Worm (Caenorhabditis elegans) whole organism, L2 larva: ENCODE measurements around the gene Y37H2A.12.

Source experiments
- C34F6.9 ChIP-seq: fragments of 150-350 bp; optimal IDR thresholded peaks from 2 replicates; lab custom pipeline; 2014; ENCODE audit warnings: missing biosample characterization, missing genetic modification characterization
- R02D3.7 ChIP-seq: fragments of 150-350 bp; optimal IDR thresholded peaks from 2 replicates; lab custom pipeline; 2014; ENCODE audit warnings: missing biosample characterization, missing genetic modification characterization
- Y55F3AM.14 ChIP-seq: fragments of 200-800 bp; sonication (Bioruptor generic); optimal IDR thresholded peaks from 2 replicates; lab custom pipeline; 2018; ENCODE audit warnings: mild to moderate bottlenecking, missing genetic modification characterization, missing compliant biosample characterization
- ZK546.5 ChIP-seq: sonication (generic microtip); optimal IDR thresholded peaks from 2 replicates; lab custom pipeline; 2017; ENCODE audit warnings: missing biosample characterization, missing genetic modification characterization
- alr-1 ChIP-seq: fragments of 150-350 bp; optimal IDR thresholded peaks from 2 replicates; lab custom pipeline; 2014; ENCODE audit warnings: missing biosample characterization, missing genetic modification characterization
- ama-1 ChIP-seq: fragments of 150-350 bp; optimal IDR thresholded peaks from 2 replicates; lab custom pipeline; 2018; ENCODE audit warnings: inconsistent platforms
- blmp-1 ChIP-seq: sonication (generic microtip); optimal IDR thresholded peaks from 2 replicates; lab custom pipeline; 2017; ENCODE audit warnings: missing genetic modification characterization, mild to moderate bottlenecking, missing compliant biosample characterization, antibody characterized with exemption, moderate library complexity; ENCODE audit not compliant: insufficient read depth
- ceh-16 ChIP-seq: fragments of 150-350 bp; optimal IDR thresholded peaks from 2 replicates; lab custom pipeline; 2014; ENCODE audit warnings: missing biosample characterization, missing genetic modification characterization
- ceh-82 ChIP-seq: fragments of 150-350 bp; optimal IDR thresholded peaks from 2 replicates; lab custom pipeline; 2014; ENCODE audit warnings: missing biosample characterization, missing genetic modification characterization
- crh-2 ChIP-seq: sonication (generic microtip); optimal IDR thresholded peaks from 2 replicates; lab custom pipeline; 2017; ENCODE audit warnings: missing biosample characterization, missing genetic modification characterization
- dmd-4 ChIP-seq: sonication (generic microtip); optimal IDR thresholded peaks from 2 replicates; lab custom pipeline; 2017; ENCODE audit warnings: missing biosample characterization, missing genetic modification characterization
- egl-27 ChIP-seq: sonication (generic microtip); optimal IDR thresholded peaks from 3 replicates; lab custom pipeline; 2017; ENCODE audit warnings: missing biosample characterization, missing genetic modification reagents, missing genetic modification characterization
- elt-1 ChIP-seq: fragments of 150-350 bp; optimal IDR thresholded peaks from 2 replicates; lab custom pipeline; 2014; ENCODE audit warnings: missing biosample characterization, missing genetic modification characterization
- elt-3 ChIP-seq: sonication (generic microtip); optimal IDR thresholded peaks from 2 replicates; lab custom pipeline; 2017; ENCODE audit warnings: missing biosample characterization, missing genetic modification characterization
- gmeb-1 ChIP-seq: fragments of 150-350 bp; optimal IDR thresholded peaks from 2 replicates; lab custom pipeline; 2014; ENCODE audit warnings: missing biosample characterization, missing genetic modification characterization
- lin-11 ChIP-seq: fragments of 150-350 bp; sonication (generic microtip); optimal IDR thresholded peaks from 2 replicates; lab custom pipeline; 2014; ENCODE audit warnings: missing biosample characterization, missing genetic modification characterization, inconsistent platforms, mixed read lengths
- lin-13 ChIP-seq: fragments of 150-350 bp; optimal IDR thresholded peaks from 2 replicates; lab custom pipeline; 2014; ENCODE audit warnings: missing biosample characterization, missing genetic modification reagents, missing genetic modification characterization
- lin-39 ChIP-seq: fragments of 150-350 bp; optimal IDR thresholded peaks from 2 replicates; lab custom pipeline; 2014; ENCODE audit warnings: missing biosample characterization, missing genetic modification reagents, missing genetic modification characterization
- lsy-2 ChIP-seq, 2 experiments: fragments of 150-350 bp in 1 of 2; sonication (generic microtip) in 1 of 2; optimal IDR thresholded peaks; 2 replicates each; lab custom pipeline; 2014 to 2017; ENCODE audit warnings: missing biosample characterization in 2 of 2, missing genetic modification characterization in 2 of 2
- mab-5 ChIP-seq: fragments of 150-350 bp; optimal IDR thresholded peaks from 2 replicates; lab custom pipeline; 2014; ENCODE audit warnings: missing biosample characterization, missing genetic modification characterization
- mbf-1 ChIP-seq: sonication (generic microtip); optimal IDR thresholded peaks from 2 replicates; lab custom pipeline; 2017; ENCODE audit warnings: missing biosample characterization, missing genetic modification characterization
- nhr-10 ChIP-seq: sonication (generic microtip); optimal IDR thresholded peaks from 2 replicates; lab custom pipeline; 2017; ENCODE audit warnings: missing biosample characterization, missing genetic modification characterization
- nhr-11 ChIP-seq: fragments of 150-350 bp; optimal IDR thresholded peaks from 2 replicates; lab custom pipeline; 2014; ENCODE audit warnings: missing biosample characterization, missing genetic modification characterization
- nhr-12 ChIP-seq: fragments of 150-350 bp; optimal IDR thresholded peaks from 2 replicates; lab custom pipeline; 2014; ENCODE audit warnings: missing biosample characterization, missing genetic modification characterization
- nhr-129 ChIP-seq: fragments of 150-350 bp; optimal IDR thresholded peaks from 2 replicates; lab custom pipeline; 2014; ENCODE audit warnings: missing biosample characterization, missing genetic modification characterization
- nhr-21 ChIP-seq: fragments of 150-350 bp; optimal IDR thresholded peaks from 2 replicates; lab custom pipeline; 2014; ENCODE audit warnings: missing biosample characterization, missing genetic modification characterization
- nhr-237 ChIP-seq: fragments of 150-350 bp; optimal IDR thresholded peaks from 2 replicates; lab custom pipeline; 2014; ENCODE audit warnings: missing biosample characterization, missing genetic modification characterization
- nhr-25 ChIP-seq: fragments of 150-350 bp; sonication (generic microtip); optimal IDR thresholded peaks from 3 replicates; lab custom pipeline; 2014; ENCODE audit warnings: missing biosample characterization, missing genetic modification characterization
- nhr-6 ChIP-seq: fragments of 150-350 bp; optimal IDR thresholded peaks from 2 replicates; lab custom pipeline; 2014; ENCODE audit warnings: missing biosample characterization, missing genetic modification characterization
- nhr-77 ChIP-seq: fragments of 150-350 bp; optimal IDR thresholded peaks from 2 replicates; lab custom pipeline; 2014; ENCODE audit warnings: missing biosample characterization, missing genetic modification characterization
- peb-1 ChIP-seq: fragments of 150-350 bp; optimal IDR thresholded peaks from 2 replicates; lab custom pipeline; 2014; ENCODE audit warnings: missing biosample characterization, missing genetic modification characterization
- sem-4 ChIP-seq: fragments of 150-350 bp; optimal IDR thresholded peaks from 2 replicates; lab custom pipeline; 2014; ENCODE audit warnings: missing biosample characterization, missing genetic modification reagents, missing genetic modification characterization
- skn-1 ChIP-seq: sonication (generic microtip); optimal IDR thresholded peaks from 2 replicates; lab custom pipeline; 2017; ENCODE audit warnings: missing biosample characterization, missing genetic modification characterization
- sma-3 ChIP-seq: sonication (generic microtip); optimal IDR thresholded peaks from 2 replicates; lab custom pipeline; 2016; ENCODE audit warnings: missing genetic modification reagents, missing genetic modification characterization, missing compliant biosample characterization
- sma-9 ChIP-seq, 2 experiments: fragments of 150-350 bp in 1 of 2; sonication (generic microtip) in 1 of 2; optimal IDR thresholded peaks; 2 replicates each; lab custom pipeline; 2014 to 2016; ENCODE audit warnings: missing genetic modification characterization in 2 of 2, mild to moderate bottlenecking in 1 of 2, missing biosample characterization in 1 of 2, missing compliant biosample characterization in 1 of 2, missing genetic modification reagents in 1 of 2, moderate library complexity in 1 of 2
- unc-39 ChIP-seq: fragments of 150-350 bp; optimal IDR thresholded peaks from 2 replicates; lab custom pipeline; 2014; ENCODE audit warnings: missing biosample characterization, missing genetic modification characterization
- unc-55 ChIP-seq: fragments of 150-350 bp; sonication (generic microtip); optimal IDR thresholded peaks from 3 replicates; lab custom pipeline; 2014; ENCODE audit warnings: missing biosample characterization, missing genetic modification reagents, missing genetic modification characterization
- unc-62 ChIP-seq: fragments of 150-350 bp; optimal IDR thresholded peaks from 2 replicates; lab custom pipeline; 2014; ENCODE audit warnings: missing biosample characterization, missing genetic modification reagents, missing genetic modification characterization
- zag-1 ChIP-seq: fragments of 150-350 bp; optimal IDR thresholded peaks from 2 replicates; lab custom pipeline; 2014; ENCODE audit warnings: missing biosample characterization, missing genetic modification characterization
- ztf-1 ChIP-seq: fragments of 200-800 bp; sonication (Bioruptor generic); conservative IDR thresholded peaks from 2 replicates; pipeline ENCODE4 v1.3.6; 2022; ENCODE audit warnings: missing genetic modification characterization, missing compliant biosample characterization
- ztf-11 ChIP-seq: sonication (generic microtip); optimal IDR thresholded peaks from 2 replicates; lab custom pipeline; 2017; ENCODE audit warnings: missing biosample characterization, missing genetic modification characterization
- ztf-4 ChIP-seq: fragments of 150-350 bp; optimal IDR thresholded peaks from 2 replicates; lab custom pipeline; 2014; ENCODE audit warnings: missing biosample characterization, missing genetic modification characterization

The Y37H2A.12 gene

ce11 chrV:18134378-18134777 lies 3.4 kb upstream of the Y37H2A.12 start, which contains the start of gene Y37H2A.7:
TSS of gene Y37H2A.7 (minus strand) at chrV:18134478.
- TF ChIP-seq nhr-237 (no peak), lin-11 (no peak), blmp-1 (no peak), mbf-1 (tag; lab: Kevin White, UChicago) (no peak), alr-1 (tag; lab: Kevin White, UChicago) (no peak), nhr-11 (tag; lab: Kevin White, UChicago) (no peak), lin-39 (tag; lab: Kevin White, UChicago) (no peak), lsy-2 (tag; optimal IDR thresholded peaks at IDR 0.05; lab: Kevin White, UChicago) (no peak), elt-3 (tag; lab: Kevin White, UChicago) (no peak), crh-2 (no peak), sem-4 (tag; lab: Kevin White, UChicago) (no peak), nhr-25 (tag; lab: Kevin White, UChicago) (no peak), ztf-4 (tag; lab: Kevin White, UChicago) (no peak)

- TF ChIP-seq ZK546.5 (tag; lab: Kevin White, UChicago) (no peak), Y55F3AM.14 (no peak), nhr-129 (tag; lab: Kevin White, UChicago) (no peak), egl-27 (tag; lab: Kevin White, UChicago) (no peak), R02D3.7 (tag; lab: Kevin White, UChicago) (no peak), ztf-1 (GFP tag; lab: Robert Waterston, UW) (no peak), elt-1 (tag; lab: Kevin White, UChicago) (no peak), mab-5 (no peak), nhr-77 (tag; lab: Kevin White, UChicago) (no peak), sma-9 (GFP tag; optimal IDR thresholded peaks at IDR 0.05; lab: Kevin White, UChicago) (no peak), sma-9 (tag; optimal IDR thresholded peaks at IDR 0.05; lab: Kevin White, UChicago) (no peak), ceh-82 (tag; lab: Kevin White, UChicago) (no peak), ztf-11 (tag; lab: Kevin White, UChicago) (no peak), nhr-237 (no peak), nhr-21 (no peak), lsy-2 (tag; optimal IDR thresholded peaks at IDR 0.05; lab: Kevin White, UChicago) (no peak)
Measured at ce11 chrV:18133177-18133576, 2.2 kb upstream of the Y37H2A.12 start, which contains the start of gene Y37H2A.18. TSS of gene Y37H2A.18 (minus strand) at chrV:18133277.

- no peak for TF ChIP-seq mbf-1 (tag; lab: Kevin White, UChicago)
- TF ChIP-seq ztf-4 (tag; lab: Kevin White, UChicago), result no peak
- no peak for TF ChIP-seq crh-2
- no peak for TF ChIP-seq sma-9 (GFP tag; optimal IDR thresholded peaks at IDR 0.05; lab: Kevin White, UChicago)
- no peak for TF ChIP-seq sma-9 (tag; optimal IDR thresholded peaks at IDR 0.05; lab: Kevin White, UChicago)
- no peak for TF ChIP-seq lin-39 (tag; lab: Kevin White, UChicago)
- no peak for TF ChIP-seq nhr-77 (tag; lab: Kevin White, UChicago)
- TF ChIP-seq ama-1 (lab: Kevin White, UChicago), result no peak
- TF ChIP-seq lin-13 (GFP tag; lab: Kevin White, UChicago), result no peak
- TF ChIP-seq unc-55 (GFP tag; lab: Kevin White, UChicago), result no peak
- TF ChIP-seq C34F6.9 (tag; lab: Kevin White, UChicago), result no peak
- TF ChIP-seq nhr-21, result no peak
- TF ChIP-seq lsy-2 (tag; optimal IDR thresholded peaks at IDR 0.05; lab: Kevin White, UChicago), result no peak
- no peak for TF ChIP-seq mab-5
- no peak for TF ChIP-seq nhr-10 (tag; lab: Kevin White, UChicago)
- TF ChIP-seq ZK546.5 (tag; lab: Kevin White, UChicago), result no peak
- no peak for TF ChIP-seq skn-1 (tag; lab: Kevin White, UChicago)
- TF ChIP-seq nhr-11 (tag; lab: Kevin White, UChicago), result no peak
- TF ChIP-seq unc-62 (GFP tag; lab: Kevin White, UChicago), result no peak
- TF ChIP-seq R02D3.7 (tag; lab: Kevin White, UChicago), result no peak
- TF ChIP-seq nhr-129 (tag; lab: Kevin White, UChicago), result no peak
Measured at ce11 chrV:18128545-18128944, 2.4 kb downstream of the Y37H2A.12 start.

- TF ChIP-seq peb-1 (no peak), Y55F3AM.14 (no peak), zag-1 (tag; lab: Kevin White, UChicago) (no peak), nhr-6 (tag; lab: Kevin White, UChicago) (no peak), lin-39 (tag; lab: Kevin White, UChicago) (no peak), lin-13 (GFP tag; lab: Kevin White, UChicago) (no peak), sma-9 (GFP tag; optimal IDR thresholded peaks at IDR 0.05; lab: Kevin White, UChicago) (no peak), sma-9 (tag; optimal IDR thresholded peaks at IDR 0.05; lab: Kevin White, UChicago) (no peak), elt-3 (tag; lab: Kevin White, UChicago) (no peak), unc-39 (tag; lab: Kevin White, UChicago) (no peak), ceh-82 (tag; lab: Kevin White, UChicago) (no peak), dmd-4 (tag; lab: Kevin White, UChicago) (no peak), ceh-16 (tag; lab: Kevin White, UChicago) (no peak), sma-3 (GFP tag; lab: Kevin White, UChicago) (no peak), C34F6.9 (tag; lab: Kevin White, UChicago) (no peak), nhr-21 (no peak), gmeb-1 (tag; lab: Kevin White, UChicago) (no peak), unc-55 (GFP tag; lab: Kevin White, UChicago) (no peak), nhr-12 (no peak), nhr-10 (tag; lab: Kevin White, UChicago) (no peak)
Measured at ce11 chrV:18127192-18127591, 3.7 kb downstream of the Y37H2A.12 start, which contains the start of gene fbxa-211. TSS of gene fbxa-211 (plus strand) at chrV:18127519.
